Worm (Caenorhabditis elegans): ENCODE data around the gene qui-1.

qui-1 gene

ce11 chrIV:13555508-13555907, 6.2 kb upstream of the qui-1 start:
- TF ChIP-seq tlp-1 (tag; optimal IDR thresholded peaks at IDR 0.05) (no peak), lin-14 (GFP tag; optimal IDR thresholded peaks at IDR 0.05) (peak; percentile 58)

DNA sequence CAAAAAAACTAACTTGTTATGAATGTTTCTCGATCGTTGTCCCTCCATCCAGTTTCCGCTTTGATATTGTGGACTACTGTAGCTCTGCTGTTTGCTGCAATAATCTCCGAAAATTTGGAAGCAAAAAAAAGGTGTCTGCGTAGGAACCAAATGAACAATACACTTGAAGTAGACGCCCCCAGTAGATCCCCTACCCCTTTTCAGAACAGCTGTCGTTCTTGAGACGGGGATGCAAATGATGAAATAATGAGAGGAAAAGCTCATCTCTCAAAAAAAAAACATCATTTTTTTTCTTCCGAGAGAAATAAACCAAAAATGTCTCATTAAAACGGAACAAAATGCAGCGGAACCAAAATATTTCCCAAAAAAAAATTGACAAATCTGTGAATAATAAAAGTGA, 4.3 kb upstream of the qui-1 start:
- TF ChIP-seq aha-1 (tag; optimal IDR thresholded peaks at IDR 0.05) (no peak), nhr-20 (tag; optimal IDR thresholded peaks at IDR 0.05) (no peak), lin-14 (GFP tag; optimal IDR thresholded peaks at IDR 0.05) (peak; percentile 22), alr-1 (tag; optimal IDR thresholded peaks at IDR 0.05; ENCODE audit: borderline replicate concordance) (no peak)

ce11 chrIV:13559020-13559419, 2.6 kb upstream of the qui-1 start:
- TF ChIP-seq nhr-84 (tag; optimal IDR thresholded peaks at IDR 0.05) (no peak), unc-130 (tag; optimal IDR thresholded peaks at IDR 0.05) (no peak), sup-37 (GFP tag; optimal IDR thresholded peaks at IDR 0.05) (no peak), ceh-8 (GFP tag; optimal IDR thresholded peaks at IDR 0.05) (no peak), aly-2 (tag; optimal IDR thresholded peaks at IDR 0.05) (no peak), vab-15 (tag; optimal IDR thresholded peaks at IDR 0.05) (no peak), zag-1 (tag; optimal IDR thresholded peaks at IDR 0.05) (no peak), fos-1 (tag; optimal IDR thresholded peaks at IDR 0.05) (no peak), zip-4 (GFP tag; optimal IDR thresholded peaks at IDR 0.05) (no peak), unc-98 (GFP tag; IDR thresholded peaks at IDR 0.05) (no peak), lin-13 (GFP tag; optimal IDR thresholded peaks at IDR 0.05) (no peak), unc-86 (tag; optimal IDR thresholded peaks at IDR 0.05) (no peak), xbp-1 (tag; optimal IDR thresholded peaks at IDR 0.05) (no peak), unc-62 (GFP tag; optimal IDR thresholded peaks at IDR 0.05) (no peak), ztf-4 (tag; optimal IDR thresholded peaks at IDR 0.05) (no peak)

DNA sequence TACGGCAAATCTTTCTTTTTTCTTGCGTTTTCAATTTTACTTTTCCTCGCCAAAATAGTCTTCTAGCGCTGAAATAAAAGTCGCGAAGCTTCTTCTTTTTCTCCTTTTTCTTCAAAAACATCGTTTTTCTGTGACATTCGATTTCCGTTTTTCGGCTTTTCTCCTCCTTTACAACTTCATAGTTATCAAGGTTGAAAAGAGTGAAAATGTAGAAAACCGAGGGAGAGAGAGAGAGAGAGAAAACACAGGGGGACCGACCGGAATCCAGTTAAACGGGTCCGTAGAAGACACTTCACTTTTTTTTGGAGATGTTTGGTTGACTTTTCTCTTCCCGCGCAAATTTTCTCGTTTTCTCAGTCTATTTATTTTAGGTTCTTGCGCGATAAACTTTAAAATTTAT, 2.6 kb downstream of the qui-1 start:
- no peak for TF ChIP-seq C04F5.9 (tag; optimal IDR thresholded peaks at IDR 0.05)
- TF ChIP-seq lin-15B (tag; optimal IDR thresholded peaks at IDR 0.05): no peak
- TF ChIP-seq skn-1 (tag; optimal IDR thresholded peaks at IDR 0.05): no peak
- no peak for TF ChIP-seq swsn-7 (tag; optimal IDR thresholded peaks at IDR 0.05)
- TF ChIP-seq fkh-10 (GFP tag; optimal IDR thresholded peaks at IDR 0.05): peak; percentile 80
- TF ChIP-seq lin-14 (GFP tag; optimal IDR thresholded peaks at IDR 0.05): peak; percentile 49
- no peak for TF ChIP-seq ceh-8 (GFP tag; optimal IDR thresholded peaks at IDR 0.05)
- no peak for TF ChIP-seq pag-3 (tag; optimal IDR thresholded peaks at IDR 0.05; ENCODE audit: borderline replicate concordance, insufficient read depth)
- TF ChIP-seq mab-9 (GFP tag; IDR thresholded peaks at IDR 0.05): no peak

ce11 chrIV:13574733-13575132, 13.1 kb downstream of the qui-1 start, which contains the start of gene srd-10:
TSS of gene srd-10 (plus strand) at chrIV:13575033.
- TF ChIP-seq nhr-85 (tag) (peak; percentile 24), lin-39 (tag; optimal IDR thresholded peaks at IDR 0.05) (no peak)

DNA sequence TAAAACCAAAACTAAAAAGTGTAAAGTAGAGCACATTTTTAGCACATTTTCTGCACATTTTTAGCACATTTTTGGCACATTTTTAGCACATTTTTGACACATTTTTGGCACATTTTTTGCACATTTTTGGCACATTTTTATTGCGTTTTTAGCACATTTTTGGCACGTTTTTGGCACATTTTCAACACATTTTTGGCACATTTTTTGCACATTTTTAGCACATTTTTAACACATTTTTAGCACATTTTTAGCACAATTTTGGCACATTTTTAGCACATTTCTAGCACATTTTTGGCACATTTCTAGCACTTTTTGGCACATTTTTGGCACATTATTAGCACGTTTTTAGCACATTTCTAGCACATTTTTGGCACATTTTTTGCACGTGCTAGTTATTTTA, 14.0 kb downstream of the qui-1 start:
- TF ChIP-seq unc-98 (GFP tag; IDR thresholded peaks at IDR 0.05) (no peak), tbx-2 (tag; optimal IDR thresholded peaks at IDR 0.05) (no peak), blmp-1 (tag; optimal IDR thresholded peaks at IDR 0.05) (no peak), fkh-10 (GFP tag; optimal IDR thresholded peaks at IDR 0.05) (no peak), lsy-2 (tag; optimal IDR thresholded peaks at IDR 0.05) (no peak), lin-15B (tag; optimal IDR thresholded peaks at IDR 0.05) (no peak), sox-4 (tag; optimal IDR thresholded peaks at IDR 0.05) (no peak), alr-1 (tag; optimal IDR thresholded peaks at IDR 0.05; ENCODE audit: borderline replicate concordance) (no peak), mab-9 (GFP tag; IDR thresholded peaks at IDR 0.05) (no peak), nhr-11 (tag; optimal IDR thresholded peaks at IDR 0.05) (no peak), dsc-1 (tag; optimal IDR thresholded peaks at IDR 0.05) (no peak), nhr-47 (tag; optimal IDR thresholded peaks at IDR 0.05) (no peak), elt-3 (tag; optimal IDR thresholded peaks at IDR 0.05) (no peak), unc-62 (GFP tag; optimal IDR thresholded peaks at IDR 0.05) (no peak), fos-1 (tag; optimal IDR thresholded peaks at IDR 0.05) (no peak), jun-1 (tag; optimal IDR thresholded peaks at IDR 0.05) (no peak), nhr-76 (tag; optimal IDR thresholded peaks at IDR 0.05) (no peak), ces-1 (GFP tag; optimal IDR thresholded peaks at IDR 0.05) (no peak)
